Worm (Caenorhabditis elegans): ENCODE data around the gene his-17.

- TF ChIP-seq T22C8.4 (GFP tag; IDR thresholded peaks at IDR 0.05), result no peak
- no peak for TF ChIP-seq ref-1 (GFP tag; conservative IDR thresholded peaks at IDR 0.05)
- TF ChIP-seq med-1 (GFP tag; optimal IDR thresholded peaks at IDR 0.05; ENCODE audit: insufficient read depth), result no peak
- no peak for TF ChIP-seq cog-1 (tag; optimal IDR thresholded peaks at IDR 0.05)
Observed at ce11 chrV:8936184-8936589, 38.4 kb upstream of the his-17 start, which contains the start of gene unc-23.

Data from whole organism, midembryonic.